Fruit fly (Drosophila melanogaster) whole organism, pupa: Measurements from ENCODE around the gene PolA2.
A peak's percentile ranks its signal among the peaks of the same experiment; 100 is the strongest.

ENCODE experiments used
- CG10348 ChIP-seq: fragments of 200-800 bp; sonication (Bioruptor generic); IDR thresholded peaks from 2 replicates; pipeline ENCODE4 v1.3.6; 2022; ENCODE audit warnings: missing biosample characterization, missing genetic modification characterization
- CG12605 ChIP-seq: fragments of 200-800 bp; sonication (Bioruptor generic); IDR thresholded peaks from 2 replicates; pipeline ENCODE4 v1.3.6; 2022; ENCODE audit warnings: missing biosample characterization, missing genetic modification characterization
- CG13204 ChIP-seq: fragments of 200-800 bp; sonication (Bioruptor generic); optimal IDR thresholded peaks from 2 replicates; lab custom pipeline; 2018; ENCODE audit warnings: missing biosample characterization, mild to moderate bottlenecking, missing genetic modification characterization, moderate library complexity
- CG14655 ChIP-seq: fragments of 200-800 bp; sonication (Bioruptor generic); optimal IDR thresholded peaks from 3 replicates; lab custom pipeline; 2017; ENCODE audit warnings: mild to moderate bottlenecking, missing biosample characterization, missing genetic modification reagents, missing genetic modification characterization
- CG15710 ChIP-seq: fragments of 200-800 bp; sonication (Bioruptor generic); optimal IDR thresholded peaks from 2 replicates; lab custom pipeline; 2018; ENCODE audit warnings: missing biosample characterization, mild to moderate bottlenecking, missing genetic modification characterization, moderate library complexity
- CG17806 ChIP-seq: fragments of 200-800 bp; sonication (Bioruptor generic); optimal IDR thresholded peaks from 2 replicates; lab custom pipeline; 2018; ENCODE audit warnings: missing biosample characterization, mild to moderate bottlenecking, missing genetic modification characterization, moderate library complexity
- CG32121 ChIP-seq: fragments of 200-800 bp; sonication (Bioruptor generic); IDR thresholded peaks from 2 replicates; pipeline ENCODE4 v1.3.6; 2022; ENCODE audit warnings: missing biosample characterization, missing genetic modification characterization
- CG34367 ChIP-seq: fragments of 200-800 bp; sonication (Bioruptor generic); optimal IDR thresholded peaks from 2 replicates; lab custom pipeline; 2018; ENCODE audit warnings: missing biosample characterization, mild to moderate bottlenecking, missing genetic modification characterization
- CG4496 ChIP-seq: fragments of 200-800 bp; sonication (Bioruptor generic); IDR thresholded peaks from 3 replicates; pipeline ENCODE4 v1.3.6; 2022; ENCODE audit warnings: missing biosample characterization, missing genetic modification characterization
- CG8159 ChIP-seq: fragments of 200-800 bp; sonication (Bioruptor generic); optimal IDR thresholded peaks from 3 replicates; lab custom pipeline; 2018; ENCODE audit warnings: missing biosample characterization, mild to moderate bottlenecking, missing genetic modification characterization, moderate library complexity
- CG8301 ChIP-seq: fragments of 200-800 bp; sonication (Bioruptor generic); optimal IDR thresholded peaks from 2 replicates; lab custom pipeline; 2018; ENCODE audit warnings: missing biosample characterization, mild to moderate bottlenecking, missing genetic modification characterization
- CG9948 ChIP-seq: fragments of 200-800 bp; sonication (Bioruptor generic); optimal IDR thresholded peaks from 2 replicates; lab custom pipeline; 2018; ENCODE audit warnings: missing biosample characterization, mild to moderate bottlenecking, missing genetic modification characterization, moderate library complexity
- D1 ChIP-seq: fragments of 200-800 bp; sonication (Bioruptor generic); optimal IDR thresholded peaks from 2 replicates; lab custom pipeline; 2018; ENCODE audit warnings: missing biosample characterization, mild to moderate bottlenecking, missing genetic modification characterization, moderate library complexity
- EcR ChIP-seq: fragments of 200-800 bp; sonication (Bioruptor generic); optimal IDR thresholded peaks from 3 replicates; lab custom pipeline; 2019; ENCODE audit warnings: missing biosample characterization, missing genetic modification characterization, mild to moderate bottlenecking, moderate library complexity, missing genetic modification reagents
- Ets98B ChIP-seq: fragments of 200-800 bp; sonication (Bioruptor generic); IDR thresholded peaks from 2 replicates; pipeline ENCODE4 v1.3.6; 2022; ENCODE audit warnings: missing biosample characterization, missing genetic modification characterization
- Pif1A ChIP-seq: fragments of 200-800 bp; sonication (Bioruptor generic); optimal IDR thresholded peaks from 3 replicates; lab custom pipeline; 2016; ENCODE audit warnings: missing biosample characterization, missing genetic modification characterization
- Pif1B ChIP-seq: fragments of 200-800 bp; sonication (Bioruptor generic); optimal IDR thresholded peaks from 3 replicates; lab custom pipeline; 2016; ENCODE audit warnings: missing biosample characterization, missing genetic modification characterization
- Snoo ChIP-seq: fragments of 200-800 bp; sonication (Bioruptor generic); optimal IDR thresholded peaks from 3 replicates; lab custom pipeline; 2017; ENCODE audit warnings: missing biosample characterization, mild to moderate bottlenecking, missing genetic modification characterization, inconsistent platforms
- fd96Ca ChIP-seq: fragments of 200-800 bp; sonication (Bioruptor generic); IDR thresholded peaks from 3 replicates; pipeline ENCODE4 v1.3.6; 2022; ENCODE audit warnings: missing biosample characterization, missing genetic modification characterization
- gl ChIP-seq: fragments of 200-800 bp; sonication (Bioruptor generic); optimal IDR thresholded peaks from 2 replicates; lab custom pipeline; 2018; ENCODE audit warnings: missing biosample characterization, mild to moderate bottlenecking, missing genetic modification characterization
- rn ChIP-seq: fragments of 200-800 bp; sonication (Bioruptor generic); IDR thresholded peaks from 2 replicates; pipeline ENCODE4 v1.3.6; 2022; ENCODE audit warnings: missing biosample characterization, missing genetic modification characterization

PolA2 gene

DNA sequence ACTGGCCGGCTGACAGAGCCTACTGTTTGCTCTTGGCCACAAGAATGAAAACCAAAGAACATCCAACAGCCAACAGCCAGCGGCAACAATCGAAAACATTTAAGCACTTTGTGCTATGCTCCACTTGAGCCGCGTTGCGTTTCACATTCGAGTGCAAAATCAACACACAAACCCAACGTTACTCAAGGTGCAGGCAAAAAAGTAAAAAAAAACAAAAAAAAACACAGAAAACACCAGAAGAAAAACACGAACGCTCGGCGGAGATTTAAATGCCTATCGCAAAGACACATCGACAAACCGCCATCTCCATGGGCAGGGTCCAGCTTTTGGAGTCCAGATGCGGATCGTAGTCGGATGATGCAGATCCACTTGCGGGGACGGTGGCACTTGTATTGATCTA, 35.1 kb upstream of the PolA2 start:
- TF ChIP-seq fd96Ca (GFP tag; lab: Robert Waterston, UW) (no peak), gl (tag; lab: Kevin White, UChicago) (peak; percentile 4)

dm6 chr3R:27204694-27205414, 34.1 kb upstream of the PolA2 start:
- TF ChIP-seq CG10348, result no peak
- TF ChIP-seq Snoo (tag; lab: Kevin White, UChicago), result peak; percentile 61
- peak; percentile 79 for TF ChIP-seq CG8159
- TF ChIP-seq CG9948, result peak; percentile 70
- peak; percentile 36 for TF ChIP-seq CG8301 (tag; lab: Kevin White, UChicago)
- TF ChIP-seq D1 (tag; lab: Kevin White, UChicago), result no peak
- peak; percentile 63 for TF ChIP-seq CG15710 (tag; lab: Kevin White, UChicago)
- TF ChIP-seq EcR (GFP tag; lab: Kevin White, UChicago), result peak; percentile 43
- peak; percentile 5 for TF ChIP-seq gl (tag; lab: Kevin White, UChicago)
- TF ChIP-seq CG4496 (GFP tag; lab: Robert Waterston, UW), result no peak
- TF ChIP-seq CG13204, result no peak
- peak; percentile 73 for TF ChIP-seq CG17806 (tag; lab: Kevin White, UChicago)
- peak; percentile 59 for TF ChIP-seq CG14655

DNA sequence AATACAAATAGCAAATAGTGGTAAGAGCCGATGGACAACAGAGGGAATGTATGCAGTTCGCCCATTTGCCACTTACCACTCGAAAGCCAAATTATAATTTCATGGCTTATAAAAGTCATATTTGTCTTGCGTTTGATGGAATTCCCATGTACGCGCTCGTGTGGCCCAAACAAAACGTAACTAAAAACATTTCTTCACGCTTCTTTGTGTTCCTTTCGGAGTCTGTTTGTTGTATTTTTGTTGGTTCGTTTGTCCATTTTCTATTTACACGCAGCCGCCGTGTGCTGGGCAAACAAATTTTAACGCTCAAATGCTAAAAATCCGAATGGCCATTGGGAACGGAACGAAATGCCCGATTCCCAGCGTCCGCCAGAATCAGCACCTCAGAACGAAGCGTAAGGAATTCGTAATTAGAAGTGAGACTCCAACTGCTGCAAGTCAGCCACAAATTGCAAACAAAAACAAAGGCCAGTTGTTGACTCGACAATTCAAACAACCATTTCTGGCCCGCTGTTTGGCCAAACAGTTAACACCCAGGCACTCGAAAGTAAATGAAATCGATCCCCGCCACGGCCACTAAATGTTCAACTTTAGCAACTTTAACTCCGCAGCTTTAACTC, 30.1 kb upstream of the PolA2 start:
- no peak for TF ChIP-seq CG15710 (tag; lab: Kevin White, UChicago)
- TF ChIP-seq CG9948, result no peak
- no peak for TF ChIP-seq CG12605 (GFP tag; lab: Robert Waterston, UW)
- TF ChIP-seq fd96Ca (GFP tag; lab: Robert Waterston, UW), result no peak
- TF ChIP-seq Snoo (tag; lab: Kevin White, UChicago), result no peak
- TF ChIP-seq CG4496 (GFP tag; lab: Robert Waterston, UW), result no peak
- no peak for TF ChIP-seq CG8301 (tag; lab: Kevin White, UChicago)
- no peak for TF ChIP-seq CG8159
- TF ChIP-seq Ets98B (GFP tag; lab: Robert Waterston, UW), result no peak
- TF ChIP-seq EcR (GFP tag; lab: Kevin White, UChicago), result no peak
- no peak for TF ChIP-seq rn
- TF ChIP-seq Pif1B (GFP tag; lab: Kevin White, UChicago), result no peak
- no peak for TF ChIP-seq CG32121
- no peak for TF ChIP-seq CG10348

DNA sequence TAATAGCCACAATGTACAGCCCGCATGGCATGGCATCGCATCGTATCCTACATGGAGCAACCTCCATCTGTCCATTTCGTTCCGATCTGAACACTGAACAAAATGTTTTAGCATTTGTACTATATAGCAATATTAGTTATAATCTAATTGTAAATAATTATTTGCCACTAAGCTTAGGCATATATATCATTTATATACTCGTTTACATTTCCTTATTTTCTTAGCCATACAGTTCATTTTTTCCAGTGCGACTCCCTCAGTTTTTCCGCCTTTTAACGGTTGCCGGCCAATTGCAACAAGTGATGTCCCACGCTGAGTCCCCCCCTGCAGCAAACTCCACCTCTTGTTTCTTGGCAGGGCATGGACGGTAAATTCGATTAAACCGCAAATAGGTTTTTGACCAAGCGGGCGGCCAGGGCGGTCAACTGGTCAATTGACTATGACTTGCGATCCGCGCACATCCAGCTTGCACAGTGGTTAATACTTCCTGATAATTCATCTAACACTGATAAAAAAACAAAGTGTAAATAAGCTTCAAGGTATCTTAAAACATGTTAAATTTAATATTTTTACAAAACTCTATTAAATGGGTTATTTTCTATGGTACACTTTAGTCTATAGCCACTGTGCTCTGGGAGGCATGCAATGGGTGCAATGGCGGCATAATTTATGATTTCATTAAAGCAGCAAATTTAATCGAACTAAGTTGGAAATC, 29.2 kb upstream of the PolA2 start:
- TF ChIP-seq Pif1A, result peak; percentile 16
- TF ChIP-seq CG4496 (GFP tag; lab: Robert Waterston, UW), result 0 out of 3 replicates have a peak, but pooled peaks have one; percentile 18
- TF ChIP-seq CG17806 (tag; lab: Kevin White, UChicago), result no peak
- TF ChIP-seq CG8301 (tag; lab: Kevin White, UChicago), result peak; percentile 5
- no peak for TF ChIP-seq Snoo (tag; lab: Kevin White, UChicago)
- no peak for TF ChIP-seq gl (tag; lab: Kevin White, UChicago)
- no peak for TF ChIP-seq Pif1B (GFP tag; lab: Kevin White, UChicago)
- TF ChIP-seq D1 (tag; lab: Kevin White, UChicago), result no peak
- TF ChIP-seq CG13204, result no peak
- peak; percentile 58; the same call in 1 of the 2 replicates for TF ChIP-seq CG32121
- TF ChIP-seq EcR (GFP tag; lab: Kevin White, UChicago), result no peak
- TF ChIP-seq CG12605 (GFP tag; lab: Robert Waterston, UW), result no peak; the same call in 1 of the 2 replicates
- TF ChIP-seq CG15710 (tag; lab: Kevin White, UChicago), result no peak
- TF ChIP-seq CG10348, result no peak
- no peak for TF ChIP-seq CG34367 (tag; lab: Kevin White, UChicago)
- peak; percentile 32 for TF ChIP-seq Ets98B (GFP tag; lab: Robert Waterston, UW)
- no peak for TF ChIP-seq CG9948
- no peak for TF ChIP-seq CG8159
- 0 out of 3 replicates have a peak, but pooled peaks have one; percentile 22 for TF ChIP-seq fd96Ca (GFP tag; lab: Robert Waterston, UW)
- no peak for TF ChIP-seq rn
- TF ChIP-seq CG14655, result peak; percentile 31
- TF ChIP-seq, all 21 proteins: peak for 7

- TF ChIP-seq CG17806 (tag; lab: Kevin White, UChicago) (no peak), fd96Ca (GFP tag; lab: Robert Waterston, UW) (0 out of 3 replicates have a peak, but pooled peaks have one; percentile 18), gl (tag; lab: Kevin White, UChicago) (no peak)
These were observed 25.9 kb upstream of the PolA2 start for dm6 chr3R:27212979-27213580.

DNA sequence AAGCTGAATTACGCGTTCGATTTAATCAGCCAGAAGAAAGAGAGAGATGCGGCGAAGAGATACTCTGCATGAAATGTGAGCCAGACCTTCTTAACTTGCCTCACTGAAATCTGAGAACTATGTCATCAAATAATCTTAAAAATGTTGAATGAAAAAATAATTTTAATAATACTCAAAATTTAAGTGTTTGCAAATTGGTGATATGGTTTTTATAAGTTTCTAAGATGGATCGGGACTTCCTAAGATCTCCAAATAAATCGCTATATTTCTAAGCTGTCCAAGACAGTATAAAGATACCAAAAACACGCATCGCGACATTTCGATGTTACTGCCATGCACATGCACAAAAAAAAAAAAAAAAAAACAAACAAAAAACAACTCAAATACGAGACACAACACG, 24.0 kb upstream of the PolA2 start:
- TF ChIP-seq CG12605 (GFP tag; lab: Robert Waterston, UW) (no peak), Pif1A (no peak), CG14655 (peak; percentile 14), rn (no peak), CG8301 (tag; lab: Kevin White, UChicago) (no peak)
